Fruit fly (Drosophila melanogaster) Kc167 (cell line): ENCODE measurements around the gene CG13725.

Experiments used
- Myc ChIP-seq: fragments of >200 bp; optimal IDR thresholded peaks from 2 replicates; lab custom pipeline; 2017; ENCODE audit warnings: missing external identifiers
- Sin3A ChIP-seq: fragments of >200 bp; optimal IDR thresholded peaks from 2 replicates; lab custom pipeline; 2018; ENCODE audit warnings: missing external identifiers
- h ChIP-seq: fragments of >200 bp; optimal IDR thresholded peaks from 3 replicates; lab custom pipeline; 2018; ENCODE audit warnings: missing external identifiers
- insv ChIP-seq: fragments of >200 bp; optimal IDR thresholded peaks from 3 replicates; lab custom pipeline; 2018; ENCODE audit warnings: missing external identifiers
- psq ChIP-seq: fragments of >200 bp; optimal IDR thresholded peaks from 2 replicates; lab custom pipeline; 2017; ENCODE audit warnings: missing external identifiers
- ttk ChIP-seq: sonication (Bioruptor generic); optimal IDR thresholded peaks from 2 replicates; lab custom pipeline; 2017; ENCODE audit warnings: missing external identifiers

- no peak for TF ChIP-seq Sin3A (lab: Kevin White, UChicago)
- TF ChIP-seq Myc (lab: Kevin White, UChicago), result no peak
- no peak for TF ChIP-seq h (lab: Kevin White, UChicago)
- no peak for TF ChIP-seq insv (lab: Kevin White, UChicago)
- no peak for TF ChIP-seq psq
- no peak for TF ChIP-seq ttk (lab: Kevin White, UChicago)
Observed at dm6 chr3L:17366936-17367335, 41.6 kb upstream of the CG13725 start.
